Fruit fly (Drosophila melanogaster) whole organism, prepupa: ENCODE measurements around the gene TkR86C.

ENCODE experiments used
- CG10669 ChIP-seq: fragments of 200-800 bp; sonication (Bioruptor generic); optimal IDR thresholded peaks from 3 replicates; lab custom pipeline; 2018; ENCODE audit warnings: missing biosample characterization, mild to moderate bottlenecking, missing genetic modification characterization, moderate library complexity
- CG6854 ChIP-seq: fragments of 200-800 bp; sonication (Bioruptor generic); optimal IDR thresholded peaks from 2 replicates; lab custom pipeline; 2017; ENCODE audit warnings: missing biosample characterization, mild to moderate bottlenecking, missing genetic modification characterization
- CG7368 ChIP-seq: fragments of 200-800 bp; sonication (Bioruptor generic); optimal IDR thresholded peaks from 3 replicates; lab custom pipeline; 2016; ENCODE audit warnings: missing biosample characterization, missing genetic modification characterization
- CG8119 ChIP-seq: fragments of 200-800 bp; sonication (Bioruptor generic); IDR thresholded peaks from 3 replicates; pipeline ENCODE4 v1.3.6; 2022; ENCODE audit warnings: missing biosample characterization, missing genetic modification characterization
- Eip75B ChIP-seq: fragments of 200-800 bp; sonication (Bioruptor generic); optimal IDR thresholded peaks from 3 replicates; lab custom pipeline; 2016; ENCODE audit warnings: missing biosample characterization, missing genetic modification characterization
- Hr4 ChIP-seq: fragments of 200-800 bp; sonication (Bioruptor generic); optimal IDR thresholded peaks from 3 replicates; lab custom pipeline; 2016; ENCODE audit warnings: missing biosample characterization, missing genetic modification characterization
- Sox15 ChIP-seq: fragments of 200-800 bp; sonication (Bioruptor generic); optimal IDR thresholded peaks from 3 replicates; lab custom pipeline; 2016; ENCODE audit warnings: missing biosample characterization, missing genetic modification characterization
- cyc ChIP-seq: fragments of 200-800 bp; sonication (Bioruptor generic); optimal IDR thresholded peaks from 3 replicates; lab custom pipeline; 2016; ENCODE audit warnings: missing biosample characterization, missing genetic modification characterization
- eg ChIP-seq: fragments of 200-800 bp; sonication (Bioruptor generic); IDR thresholded peaks from 3 replicates; pipeline ENCODE4 v1.3.6; 2022; ENCODE audit warnings: missing biosample characterization, missing genetic modification characterization
- lz ChIP-seq: fragments of 200-800 bp; sonication (Bioruptor generic); optimal IDR thresholded peaks from 3 replicates; lab custom pipeline; 2016; ENCODE audit warnings: missing biosample characterization, missing genetic modification characterization
- ss ChIP-seq, 2 experiments: fragments of 200-800 bp; sonication (Bioruptor generic); optimal IDR thresholded peaks; 2 replicates in 1 of 2; 3 replicates in 1 of 2; lab custom pipeline; 2017 to 2018; ENCODE audit warnings: mild to moderate bottlenecking in 2 of 2, missing biosample characterization in 2 of 2, missing genetic modification characterization in 2 of 2, moderate library complexity in 1 of 2
- vri ChIP-seq: fragments of 200-800 bp; sonication (Bioruptor generic); optimal IDR thresholded peaks from 3 replicates; lab custom pipeline; 2016; ENCODE audit warnings: missing biosample characterization, mild to moderate bottlenecking, missing genetic modification characterization

DNA sequence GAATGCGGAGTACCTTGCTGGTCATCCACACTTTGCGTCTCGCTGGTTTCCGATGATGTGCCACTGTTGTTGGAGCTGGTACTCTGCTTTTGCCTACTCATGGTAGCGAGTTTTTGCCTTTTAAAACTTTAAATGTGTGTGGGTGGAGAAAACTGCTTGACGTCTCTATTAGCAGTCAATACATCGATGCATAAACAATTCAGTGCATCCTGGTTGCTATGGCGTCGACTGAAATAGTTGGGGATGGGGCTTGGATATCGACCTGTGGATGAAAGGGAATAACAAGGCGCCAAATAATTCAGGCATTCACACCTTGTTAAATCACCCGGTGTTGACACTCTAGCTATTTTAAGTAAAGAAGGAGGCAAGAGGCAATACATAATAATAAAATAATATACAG is 31.1 kb upstream of the TkR86C start, which contains the start of gene CG42633:
- TF ChIP-seq lz (GFP tag; lab: Kevin White, UChicago): no peak
- no peak for TF ChIP-seq CG10669 (GFP tag; lab: Kevin White, UChicago)
- TF ChIP-seq Eip75B (GFP tag; lab: Kevin White, UChicago): no peak
- TF ChIP-seq ss (GFP tag; optimal IDR thresholded peaks at IDR 0.05; lab: Kevin White, UChicago): no peak
- no peak for TF ChIP-seq CG6854 (GFP tag; lab: Kevin White, UChicago)
- no peak for TF ChIP-seq CG7368 (GFP tag; lab: Kevin White, UChicago)
- TF ChIP-seq vri (GFP tag; lab: Kevin White, UChicago): no peak
- TF ChIP-seq Hr4 (GFP tag; lab: Kevin White, UChicago): no peak
- TF ChIP-seq eg (GFP tag; lab: Robert Waterston, UW): no peak
- TF ChIP-seq cyc: no peak
- TF ChIP-seq CG8119 (GFP tag; lab: Robert Waterston, UW): no peak
- TF ChIP-seq Sox15 (GFP tag; lab: Kevin White, UChicago): no peak
